Worm (Caenorhabditis elegans) whole organism, L4 larva: ENCODE measurements around the gene B0244.5.
A peak's percentile ranks its signal among the peaks of the same experiment; 100 is the strongest.

Experiments
- D1046.2 ChIP-seq: fragments of 200-800 bp; sonication (Bioruptor generic); IDR thresholded peaks from 2 replicates; pipeline ENCODE4 v1.3.6; 2022; ENCODE audit warnings: missing genetic modification characterization, missing compliant biosample characterization
- F26F4.8 ChIP-seq: fragments of 200-800 bp; sonication (Bioruptor generic); conservative IDR thresholded peaks from 2 replicates; pipeline ENCODE4 v1.3.6; 2022; ENCODE audit warnings: missing genetic modification characterization, missing compliant biosample characterization
- F37D6.2 ChIP-seq: sonication (generic microtip); optimal IDR thresholded peaks from 2 replicates; lab custom pipeline; 2016; ENCODE audit warnings: mild to moderate bottlenecking, missing genetic modification characterization, missing compliant biosample characterization
- F44E2.7 ChIP-seq: fragments of 200-800 bp; sonication (Bioruptor generic); IDR thresholded peaks from 2 replicates; pipeline ENCODE4 v2.1.2; 2022; ENCODE audit warnings: missing genetic modification characterization, missing compliant biosample characterization
- T20F7.1 ChIP-seq: fragments of 200-800 bp; sonication (Bioruptor generic); optimal IDR thresholded peaks from 2 replicates; lab custom pipeline; 2018; ENCODE audit warnings: mild to moderate bottlenecking, missing genetic modification characterization, missing compliant biosample characterization
- Y105C5A.15 ChIP-seq: fragments of 200-800 bp; sonication (Bioruptor generic); IDR thresholded peaks from 2 replicates; pipeline ENCODE4 v1.3.6; 2022; ENCODE audit warnings: missing genetic modification characterization, missing compliant biosample characterization
- Y75B8A.6 ChIP-seq: fragments of 200-800 bp; sonication (Bioruptor generic); IDR thresholded peaks from 2 replicates; pipeline ENCODE4 v1.3.6; 2022; ENCODE audit warnings: missing genetic modification reagents, missing genetic modification characterization, missing compliant biosample characterization
- arid-1 ChIP-seq: fragments of 200-800 bp; sonication (Bioruptor generic); conservative IDR thresholded peaks from 2 replicates; pipeline ENCODE4 v1.3.6; 2022; ENCODE audit warnings: missing genetic modification reagents, missing genetic modification characterization, missing compliant biosample characterization
- ceh-28 ChIP-seq: fragments of 150-350 bp; optimal IDR thresholded peaks from 2 replicates; lab custom pipeline; 2014; ENCODE audit warnings: missing biosample characterization, missing genetic modification reagents, missing genetic modification characterization
- ceh-44 ChIP-seq: fragments of 200-800 bp; sonication (Bioruptor generic); IDR thresholded peaks from 2 replicates; pipeline ENCODE4 v1.3.6; 2022; ENCODE audit warnings: missing genetic modification reagents, missing genetic modification characterization, missing compliant biosample characterization
- ces-1 ChIP-seq: fragments of 150-350 bp; sonication (generic microtip); optimal IDR thresholded peaks from 4 replicates; lab custom pipeline; 2014; ENCODE audit warnings: missing biosample characterization, missing genetic modification reagents, missing genetic modification characterization
- daf-12 ChIP-seq: fragments of 150-350 bp; optimal IDR thresholded peaks from 2 replicates; lab custom pipeline; 2014; ENCODE audit warnings: missing biosample characterization, missing genetic modification reagents, missing genetic modification characterization
- daf-19 ChIP-seq: fragments of 200-800 bp; sonication (Bioruptor generic); conservative IDR thresholded peaks from 2 replicates; pipeline ENCODE4 v1.3.6; 2022; ENCODE audit warnings: missing genetic modification characterization, missing compliant biosample characterization
- dmd-6 ChIP-seq: fragments of 200-800 bp; sonication (Bioruptor generic); IDR thresholded peaks from 2 replicates; pipeline ENCODE4 v1.3.6; 2022; ENCODE audit warnings: missing genetic modification reagents, missing genetic modification characterization, missing compliant biosample characterization
- dmd-8 ChIP-seq: fragments of 200-800 bp; sonication (Bioruptor generic); IDR thresholded peaks from 2 replicates; pipeline ENCODE4 v1.3.6; 2022; ENCODE audit warnings: missing genetic modification characterization, missing compliant biosample characterization
- dmd-9 ChIP-seq: fragments of 200-800 bp; sonication (Bioruptor generic); IDR thresholded peaks from 2 replicates; pipeline ENCODE4 v1.3.6; 2022; ENCODE audit warnings: missing genetic modification reagents, missing genetic modification characterization, missing compliant biosample characterization
- dve-1 ChIP-seq: sonication (generic microtip); optimal IDR thresholded peaks from 2 replicates; lab custom pipeline; 2017; ENCODE audit warnings: antibody characterized with exemption, mild to moderate bottlenecking, missing genetic modification characterization, missing compliant biosample characterization; ENCODE audit not compliant: insufficient read depth
- egl-43 ChIP-seq: fragments of 200-800 bp; sonication (Bioruptor generic); IDR thresholded peaks from 2 replicates; pipeline ENCODE4 v1.3.6; 2022; ENCODE audit warnings: missing genetic modification reagents, missing genetic modification characterization, missing compliant biosample characterization
- fos-1 ChIP-seq: fragments of 150-350 bp; optimal IDR thresholded peaks from 2 replicates; lab custom pipeline; 2014; ENCODE audit warnings: missing biosample characterization, missing genetic modification characterization
- hlh-11 ChIP-seq: fragments of 200-800 bp; sonication (Bioruptor generic); optimal IDR thresholded peaks from 2 replicates; lab custom pipeline; 2018; ENCODE audit warnings: mild to moderate bottlenecking, missing genetic modification characterization, missing compliant biosample characterization
- hmg-1.1 ChIP-seq: fragments of 200-800 bp; sonication (Bioruptor generic); IDR thresholded peaks from 2 replicates; pipeline ENCODE4 v1.3.6; 2022; ENCODE audit warnings: missing genetic modification reagents, missing genetic modification characterization, missing compliant biosample characterization
- lim-7 ChIP-seq: fragments of 200-800 bp; sonication (Bioruptor generic); IDR thresholded peaks from 2 replicates; pipeline ENCODE4 v1.3.6; 2022; ENCODE audit warnings: missing genetic modification characterization, missing compliant biosample characterization
- lin-1 ChIP-seq: fragments of 200-800 bp; sonication (Bioruptor generic); IDR thresholded peaks from 2 replicates; pipeline ENCODE4 v1.3.6; 2022; ENCODE audit warnings: missing genetic modification reagents, missing genetic modification characterization, missing compliant biosample characterization
- lin-13 ChIP-seq: fragments of 150-350 bp; optimal IDR thresholded peaks from 2 replicates; lab custom pipeline; 2014; ENCODE audit warnings: missing biosample characterization, missing genetic modification reagents, missing genetic modification characterization
- lin-38 ChIP-seq: fragments of 200-800 bp; sonication (Bioruptor generic); IDR thresholded peaks from 2 replicates; pipeline ENCODE4 v1.3.6; 2022; ENCODE audit warnings: missing genetic modification reagents, missing genetic modification characterization, missing compliant biosample characterization
- lir-3 ChIP-seq: sonication (generic microtip); optimal IDR thresholded peaks from 2 replicates; lab custom pipeline; 2016; ENCODE audit warnings: mild to moderate bottlenecking, missing genetic modification characterization, missing compliant biosample characterization
- lsy-2 ChIP-seq, 2 experiments: fragments of 150-350 bp in 1 of 2; sonication (generic microtip) in 1 of 2; optimal IDR thresholded peaks; 2 replicates each; lab custom pipeline; 2014 to 2017; ENCODE audit warnings: missing biosample characterization in 2 of 2, missing genetic modification characterization in 2 of 2
- madf-5 ChIP-seq, 2 experiments: fragments of 200-800 bp; sonication (Bioruptor generic); IDR thresholded peaks; 2 replicates each; pipeline ENCODE4 v1.3.6; 2022; ENCODE audit warnings: missing compliant biosample characterization in 2 of 2, missing genetic modification characterization in 2 of 2
- madf-9 ChIP-seq: fragments of 200-800 bp; sonication (Bioruptor generic); conservative IDR thresholded peaks from 2 replicates; pipeline ENCODE4 v1.3.6; 2022; ENCODE audit warnings: missing genetic modification reagents, missing genetic modification characterization, missing compliant biosample characterization
- mdt-29 ChIP-seq: fragments of 200-800 bp; sonication (Bioruptor generic); IDR thresholded peaks from 2 replicates; pipeline ENCODE4 v1.3.6; 2022; ENCODE audit warnings: missing genetic modification reagents, missing genetic modification characterization, missing compliant biosample characterization
- mep-1 ChIP-seq: fragments of 150-350 bp; sonication (generic microtip); optimal IDR thresholded peaks from 3 replicates; lab custom pipeline; 2014; ENCODE audit warnings: missing biosample characterization, missing genetic modification characterization
- mxl-3 ChIP-seq: fragments of 200-800 bp; sonication (Bioruptor generic); optimal IDR thresholded peaks from 2 replicates; lab custom pipeline; 2018; ENCODE audit warnings: mild to moderate bottlenecking, missing genetic modification characterization, missing compliant biosample characterization
- nhr-11 ChIP-seq: fragments of 150-350 bp; optimal IDR thresholded peaks from 2 replicates; lab custom pipeline; 2014; ENCODE audit warnings: missing biosample characterization, missing genetic modification characterization
- nhr-111 ChIP-seq: fragments of 200-800 bp; sonication (Bioruptor generic); optimal IDR thresholded peaks from 2 replicates; lab custom pipeline; 2018; ENCODE audit warnings: mild to moderate bottlenecking, missing genetic modification characterization, missing compliant biosample characterization
- nhr-25 ChIP-seq: sonication (generic microtip); optimal IDR thresholded peaks from 2 replicates; lab custom pipeline; 2017; ENCODE audit warnings: missing genetic modification characterization, mild to moderate bottlenecking, missing compliant biosample characterization, antibody characterized with exemption, moderate library complexity, borderline replicate concordance; ENCODE audit not compliant: insufficient read depth
- nhr-48 ChIP-seq: sonication (generic microtip); optimal IDR thresholded peaks from 2 replicates; lab custom pipeline; 2016; ENCODE audit warnings: mild to moderate bottlenecking, missing genetic modification characterization, missing compliant biosample characterization
- nhr-77 ChIP-seq: fragments of 150-350 bp; optimal IDR thresholded peaks from 2 replicates; lab custom pipeline; 2014; ENCODE audit warnings: missing biosample characterization, missing genetic modification characterization
- php-3 ChIP-seq: fragments of 200-800 bp; sonication (Bioruptor generic); IDR thresholded peaks from 2 replicates; pipeline ENCODE4 v1.3.6; 2022; ENCODE audit warnings: missing genetic modification reagents, missing genetic modification characterization, missing compliant biosample characterization
- pqm-1 ChIP-seq: sonication (generic microtip); optimal IDR thresholded peaks from 2 replicates; lab custom pipeline; 2017; ENCODE audit warnings: missing biosample characterization, missing genetic modification characterization
- saeg-2 ChIP-seq: fragments of 200-800 bp; sonication (Bioruptor generic); IDR thresholded peaks from 2 replicates; pipeline ENCODE4 v1.3.6; 2022; ENCODE audit warnings: missing genetic modification reagents, missing genetic modification characterization, missing compliant biosample characterization
- set-16 ChIP-seq: fragments of 200-800 bp; sonication (Bioruptor generic); IDR thresholded peaks from 2 replicates; pipeline ENCODE4 v1.3.6; 2022; ENCODE audit warnings: missing genetic modification reagents, missing genetic modification characterization, missing compliant biosample characterization
- snpc-1.2 ChIP-seq: fragments of 200-800 bp; sonication (Bioruptor generic); IDR thresholded peaks from 2 replicates; pipeline ENCODE4 v1.3.6; 2022; ENCODE audit warnings: missing genetic modification reagents, missing genetic modification characterization, missing compliant biosample characterization
- snpc-4 ChIP-seq: fragments of 150-350 bp; optimal IDR thresholded peaks from 2 replicates; lab custom pipeline; 2014; ENCODE audit warnings: missing biosample characterization, missing genetic modification characterization
- spr-1 ChIP-seq: sonication (generic microtip); optimal IDR thresholded peaks from 2 replicates; lab custom pipeline; 2016; ENCODE audit warnings: mild to moderate bottlenecking, missing genetic modification characterization, missing compliant biosample characterization
- spr-3 ChIP-seq: fragments of 200-800 bp; sonication (Bioruptor generic); optimal IDR thresholded peaks from 2 replicates; lab custom pipeline; 2018; ENCODE audit warnings: mild to moderate bottlenecking, missing genetic modification characterization, missing compliant biosample characterization
- tag-97 ChIP-seq: fragments of 200-800 bp; sonication (Bioruptor generic); IDR thresholded peaks from 2 replicates; pipeline ENCODE4 v1.3.6; 2022; ENCODE audit warnings: missing genetic modification characterization, missing compliant biosample characterization
- unc-39 ChIP-seq: sonication (generic microtip); optimal IDR thresholded peaks from 2 replicates; lab custom pipeline; 2017; ENCODE audit warnings: missing biosample characterization, missing genetic modification characterization
- vab-7 ChIP-seq: fragments of 200-800 bp; sonication (Bioruptor generic); IDR thresholded peaks from 2 replicates; pipeline ENCODE4 v1.3.6; 2022; ENCODE audit warnings: missing genetic modification reagents, missing genetic modification characterization, missing compliant biosample characterization
- zfp-2 ChIP-seq: sonication (generic microtip); optimal IDR thresholded peaks from 2 replicates; lab custom pipeline; 2016; ENCODE audit warnings: mild to moderate bottlenecking, missing genetic modification characterization, missing compliant biosample characterization
- zip-11 ChIP-seq: fragments of 200-800 bp; sonication (Bioruptor generic); IDR thresholded peaks from 2 replicates; pipeline ENCODE4 v1.3.6; 2022; ENCODE audit warnings: missing genetic modification characterization, missing compliant biosample characterization
- zip-2 ChIP-seq: fragments of 150-350 bp; optimal IDR thresholded peaks from 2 replicates; lab custom pipeline; 2014; ENCODE audit warnings: missing biosample characterization, missing genetic modification characterization

The B0244.5 gene

DNA sequence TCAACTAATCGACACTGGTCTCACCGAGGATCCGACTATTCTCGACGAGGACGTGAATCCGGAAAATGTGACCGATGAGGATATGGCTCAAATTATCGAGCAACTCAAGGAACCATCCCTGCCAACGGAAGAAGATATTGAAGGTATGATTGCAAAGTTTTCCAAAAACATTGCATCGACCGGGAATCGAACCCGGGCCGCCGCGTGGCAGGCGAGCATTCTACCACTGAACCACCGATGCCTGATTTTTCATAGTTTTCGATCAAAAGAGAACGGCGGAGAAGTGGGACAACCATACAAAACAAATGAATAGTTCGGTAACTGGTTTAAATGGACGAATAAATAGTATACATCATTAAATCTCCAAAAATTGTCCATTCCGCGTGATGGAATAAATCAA is 17.2 kb downstream of the B0244.5 start (continued):
- peak; percentile 62 for TF ChIP-seq vab-7 (GFP tag; lab: Robert Waterston, UW)
- TF ChIP-seq lin-13 (GFP tag; lab: Kevin White, UChicago): no peak
- no peak for TF ChIP-seq ces-1 (GFP tag; lab: Kevin White, UChicago)
- no peak for TF ChIP-seq ceh-28 (tag; lab: Kevin White, UChicago)
- no peak for TF ChIP-seq zip-2 (tag; lab: Kevin White, UChicago)
- no peak for TF ChIP-seq nhr-11 (tag; lab: Kevin White, UChicago)
- TF ChIP-seq unc-39: no peak
- TF ChIP-seq spr-1 (tag; lab: Kevin White, UChicago): peak; percentile 11
- no peak for TF ChIP-seq nhr-25 (tag; lab: Kevin White, UChicago)
- no peak for TF ChIP-seq saeg-2 (GFP tag; lab: Robert Waterston, UW)
- 0 out of 4 replicates have a peak, but pooled peaks of 1 of the 2 experiments have one; percentile 33 for TF ChIP-seq madf-5 (GFP tag; IDR thresholded peaks at IDR 0.05; lab: Robert Waterston, UW)
- peak; percentile 78 for TF ChIP-seq lim-7
- no peak for TF ChIP-seq nhr-77 (tag; lab: Kevin White, UChicago)
- no peak for TF ChIP-seq dmd-6
- no peak for TF ChIP-seq pqm-1 (tag; lab: Kevin White, UChicago)
- 0 out of 2 replicates have a peak, but pooled peaks have one; percentile 14 for TF ChIP-seq dmd-9 (GFP tag; lab: Robert Waterston, UW)
- TF ChIP-seq madf-9 (GFP tag; lab: Robert Waterston, UW): no peak
- TF ChIP-seq set-16: no peak
- TF ChIP-seq tag-97 (GFP tag; lab: Robert Waterston, UW): no peak
- TF ChIP-seq daf-12 (tag; lab: Kevin White, UChicago): no peak
- TF ChIP-seq zfp-2 (tag; lab: Kevin White, UChicago): no peak
- peak; percentile 88 for TF ChIP-seq egl-43
- peak; percentile 50; the same call in 1 of the 2 replicates for TF ChIP-seq hmg-1.1 (GFP tag; lab: Robert Waterston, UW)
- TF ChIP-seq T20F7.1 (GFP tag; lab: Kevin White, UChicago): no peak
- no peak for TF ChIP-seq hlh-11
- no peak for TF ChIP-seq fos-1 (tag; lab: Kevin White, UChicago)
- peak; percentile 73; the same call in 1 of the 2 replicates for TF ChIP-seq Y75B8A.6 (GFP tag; lab: Robert Waterston, UW)
- TF ChIP-seq nhr-48 (tag; lab: Kevin White, UChicago): no peak
- TF ChIP-seq F44E2.7 (GFP tag; lab: Robert Waterston, UW): 0 out of 2 replicates have a peak, but pooled peaks have one; percentile 40
- 0 out of 2 replicates have a peak, but pooled peaks have one; percentile 8 for TF ChIP-seq daf-19 (GFP tag; lab: Robert Waterston, UW)
- peak; percentile 71 for TF ChIP-seq lin-38
- no peak for TF ChIP-seq lin-1
- TF ChIP-seq mep-1 (tag; lab: Kevin White, UChicago): peak; percentile 14
- TF ChIP-seq dve-1 (tag; lab: Kevin White, UChicago): peak; percentile 12
- TF ChIP-seq dmd-8 (GFP tag; lab: Robert Waterston, UW): 0 out of 2 replicates have a peak, but pooled peaks have one; percentile 65
- TF ChIP-seq zip-11 (GFP tag; lab: Robert Waterston, UW): no peak
- TF ChIP-seq ceh-44 (GFP tag; lab: Robert Waterston, UW): no peak
- TF ChIP-seq Y105C5A.15 (GFP tag; lab: Robert Waterston, UW): peak; percentile 76; the same call in 1 of the 2 replicates
- TF ChIP-seq snpc-1.2 (GFP tag; lab: Robert Waterston, UW): peak; percentile 76
- no peak for TF ChIP-seq F37D6.2
- no peak for TF ChIP-seq spr-3 (GFP tag; lab: Kevin White, UChicago)
- TF ChIP-seq arid-1 (GFP tag; lab: Robert Waterston, UW): peak; percentile 10; the same call in 1 of the 2 replicates
- TF ChIP-seq nhr-111 (GFP tag; lab: Kevin White, UChicago): no peak
- no peak for TF ChIP-seq php-3 (GFP tag; lab: Robert Waterston, UW)
- peak; percentile 50 for TF ChIP-seq mxl-3
- no peak for TF ChIP-seq mdt-29 (GFP tag; lab: Robert Waterston, UW)
- TF ChIP-seq lsy-2 (tag; optimal IDR thresholded peaks at IDR 0.05; lab: Kevin White, UChicago): peak in 1 of 2 experiments; percentile 20
- no peak for TF ChIP-seq lir-3
- 0 out of 2 replicates have a peak, but pooled peaks have one; percentile 70 for TF ChIP-seq D1046.2 (GFP tag; lab: Robert Waterston, UW)
- TF ChIP-seq snpc-4: no peak
- peak; percentile 53 for TF ChIP-seq F26F4.8 (GFP tag; lab: Robert Waterston, UW)
